Worm (Caenorhabditis elegans): Measurements from ENCODE around the gene C09F9.2.

Gene C09F9.2

DNA sequence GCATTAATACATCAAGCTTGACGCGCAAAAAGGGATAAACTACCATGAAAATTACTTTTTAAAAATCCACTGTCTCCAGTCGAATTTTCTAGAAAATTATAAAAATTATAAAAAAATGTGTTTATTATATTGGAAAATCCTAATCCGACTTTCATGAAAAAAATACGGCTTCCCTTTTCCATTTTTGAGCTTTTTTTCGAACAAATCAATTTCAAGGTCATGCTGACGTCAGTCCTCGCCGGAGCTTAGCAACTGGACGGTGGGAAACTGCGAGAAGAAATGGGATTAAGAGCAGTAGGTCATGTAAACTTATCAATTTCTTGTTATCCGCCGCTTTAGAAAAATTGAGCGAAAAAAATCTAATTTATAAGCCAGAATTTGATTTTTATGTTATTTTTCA is 39.8 kb downstream of the C09F9.2 start:
- no peak for TF ChIP-seq T22C8.4 (GFP tag; IDR thresholded peaks at IDR 0.05)
- TF ChIP-seq tab-1 (GFP tag; IDR thresholded peaks at IDR 0.05) = no peak
- no peak for TF ChIP-seq ztf-29 (GFP tag; IDR thresholded peaks at IDR 0.05)

DNA sequence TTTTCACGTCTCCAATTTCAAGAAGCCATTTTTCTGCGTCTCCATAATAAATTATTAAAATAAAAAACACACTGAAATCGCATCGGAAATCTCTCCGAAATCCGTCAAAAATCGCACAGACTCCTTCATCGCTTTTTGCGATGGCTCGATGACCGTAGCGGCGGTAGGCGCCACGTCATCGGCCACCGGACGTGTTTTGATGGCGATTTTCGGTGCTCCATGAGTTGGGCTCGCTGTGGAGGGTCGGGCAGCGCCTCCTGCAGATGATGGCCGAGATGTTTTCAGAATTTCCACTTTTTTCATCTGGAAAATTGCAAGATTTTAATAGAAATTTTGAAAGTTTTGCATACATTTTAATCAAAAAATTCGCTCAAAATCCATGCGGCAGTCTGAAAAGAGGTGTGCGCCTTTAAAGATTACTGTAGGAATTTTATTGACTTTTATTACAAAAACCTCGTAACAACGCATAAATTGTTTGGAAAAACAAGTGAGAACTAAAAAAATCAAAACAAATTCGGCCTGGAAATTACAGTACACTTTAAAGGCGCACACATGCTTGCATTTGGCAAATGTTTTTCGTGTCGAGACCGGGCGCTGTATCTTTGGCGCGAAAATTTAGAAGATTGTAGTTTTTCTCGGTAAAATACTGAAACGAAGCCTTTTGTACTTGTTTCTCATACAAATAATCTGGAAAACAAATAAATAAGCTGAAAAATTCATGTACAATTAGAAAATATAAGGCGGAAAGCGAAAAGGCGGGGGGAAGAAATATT is 47.1 kb downstream of the C09F9.2 start, which contains the start of gene smg-9:
Gene smg-9 (minus strand): TSS at position 663 of the 773 bp plus-strand sequence.
- TF ChIP-seq ref-1 (GFP tag; conservative IDR thresholded peaks at IDR 0.05) (no peak), tab-1 (GFP tag; IDR thresholded peaks at IDR 0.05) (no peak), med-1 (GFP tag; optimal IDR thresholded peaks at IDR 0.05; ENCODE audit: insufficient read depth) (no peak), T22C8.4 (GFP tag; IDR thresholded peaks at IDR 0.05) (no peak)

DNA sequence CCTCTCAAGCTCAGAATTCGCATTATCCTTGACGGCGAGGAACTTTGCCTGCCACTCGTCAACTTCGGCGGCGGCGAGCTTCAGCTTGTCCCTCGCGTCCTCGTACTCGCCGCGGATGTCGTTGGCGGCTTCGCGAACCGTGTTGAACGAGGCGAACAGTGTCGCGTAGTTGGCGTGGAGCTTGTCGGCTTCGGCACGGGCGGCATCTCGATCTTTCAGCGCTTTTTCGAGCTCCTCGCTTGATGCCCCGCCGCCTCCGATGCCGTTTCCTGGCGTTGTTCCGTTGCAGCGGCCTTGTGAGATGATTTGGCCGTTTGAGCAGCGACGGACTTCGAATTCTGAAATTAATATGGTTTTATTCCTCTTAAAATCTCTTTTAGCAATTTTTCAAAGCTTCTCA is 47.9 kb downstream of the C09F9.2 start:
- TF ChIP-seq klf-2 (GFP tag; conservative IDR thresholded peaks at IDR 0.05) (no peak), ztf-23 (GFP tag; IDR thresholded peaks at IDR 0.05) (no peak), tab-1 (GFP tag; IDR thresholded peaks at IDR 0.05) (no peak), med-1 (GFP tag; optimal IDR thresholded peaks at IDR 0.05; ENCODE audit: insufficient read depth) (no peak), flt-1 (GFP tag; IDR thresholded peaks at IDR 0.05) (no peak), ref-1 (GFP tag; conservative IDR thresholded peaks at IDR 0.05) (no peak)

DNA sequence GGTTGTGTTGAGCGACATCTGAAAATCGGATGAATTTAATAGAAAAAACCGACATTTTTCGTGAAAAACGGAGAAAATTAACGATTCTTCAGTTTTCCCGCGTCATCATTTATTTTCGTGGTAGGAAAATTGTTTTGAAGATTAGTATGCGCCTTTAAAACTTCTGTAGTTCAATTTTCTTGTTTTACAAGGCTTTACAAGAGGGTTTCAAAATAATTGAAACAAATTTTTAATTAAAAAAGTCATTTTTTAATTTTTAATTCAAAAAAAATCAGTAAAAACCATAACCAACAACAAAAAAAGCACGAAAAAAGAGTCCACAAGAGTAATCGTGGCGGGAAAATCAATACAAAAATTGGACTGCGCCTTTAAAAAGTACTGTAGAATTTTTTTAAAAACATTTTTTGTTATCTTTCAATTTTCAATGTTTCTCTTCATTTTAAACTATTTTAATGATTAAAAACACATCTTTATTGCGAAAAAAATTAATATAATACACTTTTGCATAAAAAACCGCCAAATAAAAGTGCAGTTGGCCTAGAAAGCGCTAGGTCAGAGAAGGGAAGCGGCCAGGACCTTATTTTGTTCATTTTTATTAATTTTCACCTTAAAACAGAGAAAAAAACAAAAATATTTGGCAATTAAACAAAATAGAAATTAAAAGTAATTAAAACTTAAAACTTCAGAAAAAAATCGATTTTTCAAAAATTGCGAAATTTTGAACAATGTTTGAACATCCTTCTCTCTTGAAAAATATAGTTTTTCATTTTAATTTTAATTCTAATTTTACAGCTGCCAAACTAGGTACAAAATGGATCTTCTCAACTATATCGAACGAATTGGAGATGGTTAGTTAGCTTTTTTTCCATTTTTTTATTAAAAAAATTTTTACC is 48.8 kb downstream of the C09F9.2 start, which contains the start of the genes tac-1 and Y54E2A.4:
Gene tac-1 (minus strand): TSS at position 20 of the 893 bp plus-strand sequence.
Gene Y54E2A.4 (plus strand): TSS at position 765 of the 893 bp plus-strand sequence.
- TF ChIP-seq T22C8.4 (GFP tag; IDR thresholded peaks at IDR 0.05) (no peak), flt-1 (GFP tag; IDR thresholded peaks at IDR 0.05) (no peak), ztf-29 (GFP tag; IDR thresholded peaks at IDR 0.05) (no peak), med-1 (GFP tag; optimal IDR thresholded peaks at IDR 0.05; ENCODE audit: insufficient read depth) (no peak), tab-1 (GFP tag; IDR thresholded peaks at IDR 0.05) (no peak)

DNA sequence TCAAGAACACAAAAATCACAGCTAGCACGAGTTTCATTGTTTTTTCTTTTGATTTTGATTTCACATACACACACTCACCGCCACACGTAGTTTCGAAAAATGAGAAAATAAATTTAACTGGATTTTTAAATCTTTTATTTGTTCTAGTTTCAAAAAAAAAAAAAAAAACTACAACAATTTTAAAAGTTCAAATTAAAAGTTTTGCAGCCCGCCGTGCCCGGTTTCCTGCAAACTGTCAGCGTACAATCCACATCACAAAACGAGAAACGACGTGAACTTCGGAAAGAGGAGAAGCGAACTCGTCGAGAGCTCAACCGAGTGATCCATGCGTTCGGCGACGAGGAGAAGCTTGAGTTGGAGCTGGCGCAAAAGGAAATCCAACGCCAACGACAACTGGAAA is 52.4 kb downstream of the C09F9.2 start, which contains the start of gene Y54E2A.5:
Gene Y54E2A.5 (minus strand): TSS at position 101 of the 400 bp plus-strand sequence.
- TF ChIP-seq med-1 (GFP tag; optimal IDR thresholded peaks at IDR 0.05; ENCODE audit: insufficient read depth) (no peak), T22C8.4 (GFP tag; IDR thresholded peaks at IDR 0.05) (no peak), ztf-29 (GFP tag; IDR thresholded peaks at IDR 0.05) (no peak), cog-1 (tag; optimal IDR thresholded peaks at IDR 0.05) (no peak)
